Worm (Caenorhabditis elegans): ENCODE data around the gene irld-7.
"Not testable (repeated sequence)": the region's sequence is repeated elsewhere in the genome, so short reads cannot be mapped to it uniquely, and the experiment has no call there.

irld-7 gene

ce11 chrIV:6597918-6598317, 7.8 kb downstream of the irld-7 start, which contains the start of gene nspb-4:
Gene nspb-4, plus strand, starts transcription at chrIV:6598218.
- TF ChIP-seq dao-5, W03F9.2, him-1 (tag; optimal IDR thresholded peaks at IDR 0.05): not testable (repeated sequence)

ce11 chrIV:6598740-6599139, 8.6 kb downstream of the irld-7 start, which contains the start of gene nspb-5:
Gene nspb-5, plus strand, starts transcription at chrIV:6599040.
- not testable (repeated sequence) for TF ChIP-seq him-1, W03F9.2, dao-5 (tag; optimal IDR thresholded peaks at IDR 0.05)

- TF ChIP-seq dao-5 (tag; optimal IDR thresholded peaks at IDR 0.05) (no peak), W03F9.2 (tag; optimal IDR thresholded peaks at IDR 0.05) (no peak), him-1 (tag; optimal IDR thresholded peaks at IDR 0.05) (no peak)
Measured at ce11 chrIV:6599447-6599846, 9.3 kb downstream of the irld-7 start, which contains the start of gene F38A5.8. Gene F38A5.8, plus strand, starts transcription at chrIV:6599747.

- TF ChIP-seq him-1 (tag; optimal IDR thresholded peaks at IDR 0.05) = no peak
Measured at ce11 chrIV:6601213-6601724, 11.1 kb downstream of the irld-7 start, which contains the start of gene sup-36. Gene sup-36, plus strand, starts transcription at chrIV:6601674.

- TF ChIP-seq W03F9.2 (tag; optimal IDR thresholded peaks at IDR 0.05) (no peak), dao-5 (tag; optimal IDR thresholded peaks at IDR 0.05) (no peak)
Measured at ce11 chrIV:6602376-6602775, 12.2 kb downstream of the irld-7 start, which contains the start of gene F15B10.3. Gene F15B10.3, plus strand, starts transcription at chrIV:6602676.

- TF ChIP-seq dao-5 (tag; optimal IDR thresholded peaks at IDR 0.05) (no peak), W03F9.2 (tag; optimal IDR thresholded peaks at IDR 0.05) (no peak), him-1 (tag; optimal IDR thresholded peaks at IDR 0.05) (no peak)
Measured at ce11 chrIV:6603549-6603948, 13.4 kb downstream of the irld-7 start.

ce11 chrIV:6605863-6606262, 15.7 kb downstream of the irld-7 start, which contains the start of gene nstp-2:
Gene nstp-2, minus strand, starts transcription at chrIV:6606188.
- TF ChIP-seq W03F9.2 (tag; optimal IDR thresholded peaks at IDR 0.05) (no peak), dao-5 (tag; optimal IDR thresholded peaks at IDR 0.05) (no peak), him-1 (tag; optimal IDR thresholded peaks at IDR 0.05) (no peak)

ce11 chrIV:6606587-6606986, 16.4 kb downstream of the irld-7 start:
- TF ChIP-seq him-1 (tag; optimal IDR thresholded peaks at IDR 0.05) = no peak
- TF ChIP-seq W03F9.2 (tag; optimal IDR thresholded peaks at IDR 0.05) = no peak
- TF ChIP-seq dao-5 (tag; optimal IDR thresholded peaks at IDR 0.05) = no peak

- no peak for TF ChIP-seq him-1 (tag; optimal IDR thresholded peaks at IDR 0.05)
- no peak for TF ChIP-seq dao-5 (tag; optimal IDR thresholded peaks at IDR 0.05)
- TF ChIP-seq W03F9.2 (tag; optimal IDR thresholded peaks at IDR 0.05) = no peak
Measured at ce11 chrIV:6607059-6607458, 16.9 kb downstream of the irld-7 start.

- TF ChIP-seq him-1 (tag; optimal IDR thresholded peaks at IDR 0.05) = no peak
- peak; percentile 16 for TF ChIP-seq W03F9.2 (tag; optimal IDR thresholded peaks at IDR 0.05)
- no peak for TF ChIP-seq dao-5 (tag; optimal IDR thresholded peaks at IDR 0.05)
Measured at ce11 chrIV:6613296-6613695, 23.1 kb downstream of the irld-7 start, which contains the start of gene drh-1. Gene drh-1, minus strand, starts transcription at chrIV:6613353.

- TF ChIP-seq him-1 (tag; optimal IDR thresholded peaks at IDR 0.05) (no peak), W03F9.2 (tag; optimal IDR thresholded peaks at IDR 0.05) (peak; percentile 37)
Measured at ce11 chrIV:6618607-6619006, 28.4 kb downstream of the irld-7 start.

- TF ChIP-seq him-1 (tag; optimal IDR thresholded peaks at IDR 0.05) (no peak), dao-5 (tag; optimal IDR thresholded peaks at IDR 0.05) (no peak), W03F9.2 (tag; optimal IDR thresholded peaks at IDR 0.05) (no peak)
Measured at ce11 chrIV:6621252-6621651, 31.1 kb downstream of the irld-7 start, which contains the start of gene C01B10.3. Gene C01B10.3, minus strand, starts transcription at chrIV:6621352.

ce11 chrIV:6622142-6622541, 32.0 kb downstream of the irld-7 start:
- no peak for TF ChIP-seq dao-5 (tag; optimal IDR thresholded peaks at IDR 0.05)
- TF ChIP-seq W03F9.2 (tag; optimal IDR thresholded peaks at IDR 0.05) = no peak
- TF ChIP-seq him-1 (tag; optimal IDR thresholded peaks at IDR 0.05) = no peak

ce11 chrIV:6623390-6623789, 33.2 kb downstream of the irld-7 start, which contains the start of gene C01B10.44:
Gene C01B10.44, plus strand, starts transcription at chrIV:6623690.
- no peak for TF ChIP-seq W03F9.2 (tag; optimal IDR thresholded peaks at IDR 0.05)
- TF ChIP-seq dao-5 (tag; optimal IDR thresholded peaks at IDR 0.05) = no peak
- TF ChIP-seq him-1 (tag; optimal IDR thresholded peaks at IDR 0.05) = no peak

ce11 chrIV:6627798-6628197, 37.6 kb downstream of the irld-7 start, which contains the start of gene cest-5.2:
Gene cest-5.2, minus strand, starts transcription at chrIV:6627925.
- TF ChIP-seq W03F9.2 (tag; optimal IDR thresholded peaks at IDR 0.05) = no peak
- TF ChIP-seq dao-5 (tag; optimal IDR thresholded peaks at IDR 0.05) = no peak
- TF ChIP-seq him-1 (tag; optimal IDR thresholded peaks at IDR 0.05) = no peak

Data from whole organism, L4/young adult.